Worm (Caenorhabditis elegans) whole organism, L4 larva: Measurements from ENCODE around the gene Y50E8A.5.

Experiments
- dmd-6 ChIP-seq: fragments of 200-800 bp; sonication (Bioruptor generic); IDR thresholded peaks from 2 replicates; pipeline ENCODE4 v1.3.6; 2022; ENCODE audit warnings: missing genetic modification reagents, missing genetic modification characterization, missing compliant biosample characterization
- fos-1 ChIP-seq: fragments of 150-350 bp; optimal IDR thresholded peaks from 2 replicates; lab custom pipeline; 2014; ENCODE audit warnings: missing biosample characterization, missing genetic modification characterization
- hif-1 ChIP-seq, 2 experiments: sonication (generic microtip); optimal IDR thresholded peaks; 2 replicates each; lab custom pipeline; 2016 to 2017; ENCODE audit warnings: missing compliant biosample characterization in 2 of 2, missing genetic modification characterization in 2 of 2, missing genetic modification reagents in 2 of 2, missing genotype in 2 of 2, mild to moderate bottlenecking in 1 of 2
- mep-1 ChIP-seq: fragments of 150-350 bp; sonication (generic microtip); optimal IDR thresholded peaks from 3 replicates; lab custom pipeline; 2014; ENCODE audit warnings: missing biosample characterization, missing genetic modification characterization

DNA sequence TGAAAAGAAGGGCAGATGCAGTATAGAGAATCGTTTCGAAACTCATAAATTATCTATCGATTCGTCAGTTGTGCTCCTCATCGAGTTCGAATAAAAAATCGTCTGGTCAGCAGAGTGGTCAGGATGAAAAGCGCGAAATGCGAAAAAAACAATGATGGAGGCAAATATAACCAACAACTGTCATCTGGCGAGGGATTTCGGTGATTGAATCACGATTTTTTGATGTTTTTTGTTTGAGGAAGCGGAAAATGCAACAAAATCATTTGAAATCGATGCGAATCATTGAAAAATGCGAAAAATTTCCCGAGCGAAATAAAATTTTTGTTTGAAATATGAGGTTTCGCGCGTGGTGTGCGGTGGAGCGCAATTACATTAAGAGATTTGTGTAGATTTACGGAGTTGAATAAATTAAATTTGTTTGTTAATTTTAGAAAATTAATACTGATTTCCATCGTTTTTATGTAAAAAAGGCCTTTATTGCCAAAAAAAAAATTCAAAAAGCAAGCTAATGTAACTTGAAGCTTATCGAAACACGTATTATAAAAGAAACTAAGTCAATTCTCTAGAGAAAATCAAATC, 2.5 kb downstream of the Y50E8A.5 start, which contains the start of gene unc-61:
- TF ChIP-seq dmd-6 (GFP tag; lab: Robert Waterston, UW) (no peak), mep-1 (no peak), fos-1 (no peak), hif-1 (tag; optimal IDR thresholded peaks at IDR 0.05; lab: Kevin White, UChicago) (no peak)
